Worm (Caenorhabditis elegans) whole organism, midembryonic: ENCODE results near the gene irld-40.

Experiments used
- T22C8.4 ChIP-seq: fragments of 200-800 bp; sonication (Bioruptor generic); IDR thresholded peaks from 2 replicates; pipeline ENCODE4 v1.3.6; 2022; ENCODE audit warnings: missing genetic modification characterization, missing compliant biosample characterization
- cog-1 ChIP-seq: sonication (generic microtip); optimal IDR thresholded peaks from 2 replicates; lab custom pipeline; 2016; ENCODE audit warnings: missing genetic modification characterization, missing compliant biosample characterization
- flt-1 ChIP-seq: fragments of 200-800 bp; sonication (Bioruptor generic); IDR thresholded peaks from 2 replicates; pipeline ENCODE4 v1.3.6; 2022; ENCODE audit warnings: missing genetic modification characterization, missing compliant biosample characterization
- klf-2 ChIP-seq: fragments of 200-800 bp; sonication (Bioruptor generic); conservative IDR thresholded peaks from 2 replicates; pipeline ENCODE4 v1.3.6; 2022; ENCODE audit warnings: missing genetic modification reagents, missing genetic modification characterization, missing compliant biosample characterization
- med-1 ChIP-seq: sonication (generic microtip); optimal IDR thresholded peaks from 2 replicates; lab custom pipeline; 2017; ENCODE audit warnings: missing genetic modification characterization, mild to moderate bottlenecking, missing compliant biosample characterization, antibody characterized with exemption, missing genetic modification reagents; ENCODE audit not compliant: insufficient read depth
- ref-1 ChIP-seq: fragments of 200-800 bp; sonication (Bioruptor generic); conservative IDR thresholded peaks from 2 replicates; pipeline ENCODE4 v1.3.6; 2022; ENCODE audit warnings: missing genetic modification reagents, missing genetic modification characterization, missing compliant biosample characterization
- tab-1 ChIP-seq: fragments of 200-800 bp; sonication (Bioruptor generic); IDR thresholded peaks from 2 replicates; pipeline ENCODE4 v1.3.6; 2022; ENCODE audit warnings: missing genetic modification characterization, missing compliant biosample characterization
- ztf-23 ChIP-seq: fragments of 200-800 bp; sonication (Bioruptor generic); IDR thresholded peaks from 2 replicates; pipeline ENCODE4 v1.3.6; 2022; ENCODE audit warnings: missing genetic modification reagents, missing genetic modification characterization, missing compliant biosample characterization
- ztf-29 ChIP-seq: fragments of 200-800 bp; sonication (Bioruptor generic); IDR thresholded peaks from 2 replicates; pipeline ENCODE4 v1.3.6; 2022; ENCODE audit warnings: missing genetic modification reagents, missing genetic modification characterization, missing compliant biosample characterization

Gene irld-40

ce11 chrV:1631148-1631547 is 31.2 kb upstream of the irld-40 start, which contains the start of gene Y46H3D.8:
Gene Y46H3D.8 (minus strand): TSS chrV:1631248.
- TF ChIP-seq cog-1 (tag; lab: Kevin White, UChicago), result no peak
- TF ChIP-seq flt-1 (GFP tag; lab: Robert Waterston, UW), result no peak
- TF ChIP-seq klf-2 (GFP tag; lab: Robert Waterston, UW), result no peak
- TF ChIP-seq T22C8.4 (GFP tag; lab: Robert Waterston, UW), result no peak
- TF ChIP-seq tab-1 (GFP tag; lab: Robert Waterston, UW), result no peak
- no peak for TF ChIP-seq med-1 (GFP tag; lab: Kevin White, UChicago)
- no peak for TF ChIP-seq ztf-29 (GFP tag; lab: Robert Waterston, UW)
- TF ChIP-seq ref-1 (GFP tag; lab: Robert Waterston, UW), result no peak
- no peak for TF ChIP-seq ztf-23 (GFP tag; lab: Robert Waterston, UW)

ce11 chrV:1631717-1632116 is 30.7 kb upstream of the irld-40 start, which contains the start of gene irld-17:
Gene irld-17 (plus strand): TSS chrV:1632017.
- no peak for TF ChIP-seq ztf-23 (GFP tag; lab: Robert Waterston, UW)
- no peak for TF ChIP-seq ref-1 (GFP tag; lab: Robert Waterston, UW)
- TF ChIP-seq ztf-29 (GFP tag; lab: Robert Waterston, UW), result no peak
- TF ChIP-seq med-1 (GFP tag; lab: Kevin White, UChicago), result no peak

ce11 chrV:1635859-1636258 is 26.5 kb upstream of the irld-40 start, which contains the start of gene str-222:
Gene str-222 (plus strand): TSS chrV:1636159.
- TF ChIP-seq T22C8.4 (GFP tag; lab: Robert Waterston, UW) (no peak), med-1 (GFP tag; lab: Kevin White, UChicago) (no peak), ztf-29 (GFP tag; lab: Robert Waterston, UW) (no peak), klf-2 (GFP tag; lab: Robert Waterston, UW) (no peak), cog-1 (tag; lab: Kevin White, UChicago) (no peak), ref-1 (GFP tag; lab: Robert Waterston, UW) (no peak)

- TF ChIP-seq ztf-23 (GFP tag; lab: Robert Waterston, UW), result no peak
- TF ChIP-seq flt-1 (GFP tag; lab: Robert Waterston, UW), result no peak
- TF ChIP-seq klf-2 (GFP tag; lab: Robert Waterston, UW), result no peak
- TF ChIP-seq cog-1 (tag; lab: Kevin White, UChicago), result no peak
- no peak for TF ChIP-seq med-1 (GFP tag; lab: Kevin White, UChicago)
- no peak for TF ChIP-seq T22C8.4 (GFP tag; lab: Robert Waterston, UW)
- no peak for TF ChIP-seq ref-1 (GFP tag; lab: Robert Waterston, UW)
- no peak for TF ChIP-seq tab-1 (GFP tag; lab: Robert Waterston, UW)
- TF ChIP-seq ztf-29 (GFP tag; lab: Robert Waterston, UW), result no peak
Observed at ce11 chrV:1640008-1640407, 22.4 kb upstream of the irld-40 start, which contains the start of gene str-221. Gene str-221 (plus strand): TSS chrV:1640308.

- no peak for TF ChIP-seq T22C8.4 (GFP tag; lab: Robert Waterston, UW)
- no peak for TF ChIP-seq ztf-23 (GFP tag; lab: Robert Waterston, UW)
- TF ChIP-seq klf-2 (GFP tag; lab: Robert Waterston, UW), result no peak
- no peak for TF ChIP-seq med-1 (GFP tag; lab: Kevin White, UChicago)
- no peak for TF ChIP-seq tab-1 (GFP tag; lab: Robert Waterston, UW)
- TF ChIP-seq ref-1 (GFP tag; lab: Robert Waterston, UW), result no peak
- TF ChIP-seq ztf-29 (GFP tag; lab: Robert Waterston, UW), result no peak
- no peak for TF ChIP-seq cog-1 (tag; lab: Kevin White, UChicago)
- no peak for TF ChIP-seq flt-1 (GFP tag; lab: Robert Waterston, UW)
Observed at ce11 chrV:1642199-1642598, 20.2 kb upstream of the irld-40 start, which contains the start of gene Y46H3D.1. Gene Y46H3D.1 (plus strand): TSS chrV:1642499.

ce11 chrV:1642768-1643167 is 19.6 kb upstream of the irld-40 start:
- TF ChIP-seq tab-1 (GFP tag; lab: Robert Waterston, UW) (no peak), T22C8.4 (GFP tag; lab: Robert Waterston, UW) (no peak), flt-1 (GFP tag; lab: Robert Waterston, UW) (no peak), cog-1 (tag; lab: Kevin White, UChicago) (no peak), klf-2 (GFP tag; lab: Robert Waterston, UW) (no peak), ztf-29 (GFP tag; lab: Robert Waterston, UW) (no peak), ref-1 (GFP tag; lab: Robert Waterston, UW) (no peak), med-1 (GFP tag; lab: Kevin White, UChicago) (no peak), ztf-23 (GFP tag; lab: Robert Waterston, UW) (no peak)

- TF ChIP-seq klf-2 (GFP tag; lab: Robert Waterston, UW), result no peak
- TF ChIP-seq tab-1 (GFP tag; lab: Robert Waterston, UW), result no peak
- no peak for TF ChIP-seq ztf-23 (GFP tag; lab: Robert Waterston, UW)
- TF ChIP-seq ref-1 (GFP tag; lab: Robert Waterston, UW), result no peak
- TF ChIP-seq cog-1 (tag; lab: Kevin White, UChicago), result no peak
Observed at ce11 chrV:1643886-1644285, 18.5 kb upstream of the irld-40 start, which contains the start of gene alh-2. Gene alh-2 (plus strand): TSS chrV:1644169.

- no peak for TF ChIP-seq tab-1 (GFP tag; lab: Robert Waterston, UW)
- no peak for TF ChIP-seq med-1 (GFP tag; lab: Kevin White, UChicago)
- no peak for TF ChIP-seq T22C8.4 (GFP tag; lab: Robert Waterston, UW)
- no peak for TF ChIP-seq klf-2 (GFP tag; lab: Robert Waterston, UW)
- no peak for TF ChIP-seq flt-1 (GFP tag; lab: Robert Waterston, UW)
- no peak for TF ChIP-seq ztf-29 (GFP tag; lab: Robert Waterston, UW)
- no peak for TF ChIP-seq ztf-23 (GFP tag; lab: Robert Waterston, UW)
- TF ChIP-seq cog-1 (tag; lab: Kevin White, UChicago), result no peak
- no peak for TF ChIP-seq ref-1 (GFP tag; lab: Robert Waterston, UW)
Observed at ce11 chrV:1648000-1648399, 14.4 kb upstream of the irld-40 start, which contains the start of gene irld-45. Gene irld-45 (plus strand): TSS chrV:1648300.

ce11 chrV:1651045-1651444 is 11.3 kb upstream of the irld-40 start, which contains the start of gene irld-44:
Gene irld-44 (plus strand): TSS chrV:1651345.
- TF ChIP-seq ztf-29 (GFP tag; lab: Robert Waterston, UW), result no peak
- TF ChIP-seq ref-1 (GFP tag; lab: Robert Waterston, UW), result no peak
- no peak for TF ChIP-seq klf-2 (GFP tag; lab: Robert Waterston, UW)
- no peak for TF ChIP-seq flt-1 (GFP tag; lab: Robert Waterston, UW)
- no peak for TF ChIP-seq T22C8.4 (GFP tag; lab: Robert Waterston, UW)
- no peak for TF ChIP-seq cog-1 (tag; lab: Kevin White, UChicago)
- TF ChIP-seq ztf-23 (GFP tag; lab: Robert Waterston, UW), result no peak
- no peak for TF ChIP-seq med-1 (GFP tag; lab: Kevin White, UChicago)
- no peak for TF ChIP-seq tab-1 (GFP tag; lab: Robert Waterston, UW)
